Fruit fly (Drosophila melanogaster) whole organism, embryonic: Measurements from ENCODE around the gene SsRbeta.

ENCODE experiments used
- Adf1 ChIP-seq: fragments of 200-800 bp; sonication (Bioruptor generic); IDR thresholded peaks from 2 replicates; pipeline ENCODE4 v1.3.6; 2022; ENCODE audit warnings: missing biosample characterization, missing genetic modification characterization
- Atf-2 ChIP-seq: fragments of 200-800 bp; sonication (Bioruptor generic); optimal IDR thresholded peaks from 2 replicates; lab custom pipeline; 2016; ENCODE audit warnings: missing biosample characterization, missing genetic modification characterization
- Bteb2 ChIP-seq: fragments of 200-800 bp; sonication (Bioruptor generic); optimal IDR thresholded peaks from 2 replicates; lab custom pipeline; 2016; ENCODE audit warnings: missing biosample characterization, missing genetic modification characterization
- CG10543 ChIP-seq: fragments of 200-800 bp; sonication (Bioruptor generic); optimal IDR thresholded peaks from 3 replicates; lab custom pipeline; 2017; ENCODE audit warnings: missing biosample characterization, mild to moderate bottlenecking, missing genetic modification characterization, moderate library complexity
- CG11504 ChIP-seq: fragments of 200-800 bp; sonication (Bioruptor generic); optimal IDR thresholded peaks from 3 replicates; lab custom pipeline; 2019; ENCODE audit warnings: missing biosample characterization, mild to moderate bottlenecking, missing genetic modification characterization, moderate library complexity
- CG11560 ChIP-seq: fragments of 200-800 bp; sonication (Bioruptor generic); IDR thresholded peaks from 3 replicates; pipeline ENCODE4 v1.3.6; 2022; ENCODE audit warnings: missing biosample characterization, missing genetic modification characterization
- CG12391 ChIP-seq: fragments of 200-800 bp; sonication (Bioruptor generic); optimal IDR thresholded peaks from 3 replicates; lab custom pipeline; 2018; ENCODE audit warnings: missing biosample characterization, mild to moderate bottlenecking, missing genetic modification characterization, moderate library complexity
- CG12659 ChIP-seq: fragments of 200-800 bp; sonication (Bioruptor generic); optimal IDR thresholded peaks from 3 replicates; lab custom pipeline; 2017; ENCODE audit warnings: mild to moderate bottlenecking, missing biosample characterization, missing genetic modification reagents, missing genetic modification characterization
- CG12942 ChIP-seq: fragments of 200-800 bp; sonication (Bioruptor generic); optimal IDR thresholded peaks from 3 replicates; lab custom pipeline; 2016; ENCODE audit warnings: missing biosample characterization, missing genetic modification characterization
- CG13424 ChIP-seq: fragments of 200-800 bp; sonication (Bioruptor generic); optimal IDR thresholded peaks from 2 replicates; lab custom pipeline; 2019; ENCODE audit warnings: missing biosample characterization, mild to moderate bottlenecking, missing genetic modification characterization, moderate library complexity
- CG13775 ChIP-seq: fragments of 200-800 bp; sonication (Bioruptor generic); optimal IDR thresholded peaks from 3 replicates; lab custom pipeline; 2017; ENCODE audit warnings: missing biosample characterization, mild to moderate bottlenecking, missing genetic modification characterization
- CG1603 ChIP-seq: fragments of 200-800 bp; sonication (Bioruptor generic); optimal IDR thresholded peaks from 2 replicates; lab custom pipeline; 2019; ENCODE audit warnings: missing biosample characterization, mild to moderate bottlenecking, missing genetic modification characterization, moderate library complexity
- CG16863 ChIP-seq: fragments of 200-800 bp; sonication (Bioruptor generic); optimal IDR thresholded peaks from 3 replicates; lab custom pipeline; 2016; ENCODE audit warnings: missing biosample characterization, missing genetic modification characterization
- CG17361 ChIP-seq: fragments of 200-800 bp; sonication (Bioruptor generic); IDR thresholded peaks from 3 replicates; pipeline ENCODE4 v1.3.6; 2022; ENCODE audit warnings: missing biosample characterization, missing genetic modification characterization
- CG1832 ChIP-seq: fragments of 200-800 bp; sonication (Bioruptor generic); optimal IDR thresholded peaks from 2 replicates; lab custom pipeline; 2017; ENCODE audit warnings: missing biosample characterization, mild to moderate bottlenecking, missing genetic modification characterization, inconsistent platforms
- CG18619 ChIP-seq: fragments of 200-800 bp; sonication (Bioruptor generic); optimal IDR thresholded peaks from 3 replicates; lab custom pipeline; 2017; ENCODE audit warnings: missing biosample characterization, mild to moderate bottlenecking, missing genetic modification characterization
- CG2678 ChIP-seq: fragments of 200-800 bp; sonication (Bioruptor generic); optimal IDR thresholded peaks from 3 replicates; lab custom pipeline; 2019; ENCODE audit warnings: missing biosample characterization, mild to moderate bottlenecking, missing genetic modification characterization, moderate library complexity
- CG31365 ChIP-seq: fragments of 200-800 bp; sonication (Bioruptor generic); optimal IDR thresholded peaks from 2 replicates; lab custom pipeline; 2018; ENCODE audit warnings: missing biosample characterization, mild to moderate bottlenecking, missing genetic modification characterization
- CG3281 ChIP-seq: fragments of 200-800 bp; sonication (Bioruptor generic); optimal IDR thresholded peaks from 3 replicates; lab custom pipeline; 2017; ENCODE audit warnings: missing biosample characterization, mild to moderate bottlenecking, missing genetic modification characterization
- CG4328 ChIP-seq: fragments of 200-800 bp; sonication (Bioruptor generic); optimal IDR thresholded peaks from 3 replicates; lab custom pipeline; 2017; ENCODE audit warnings: missing biosample characterization, missing genetic modification reagents, missing genetic modification characterization
- CG6689 ChIP-seq: fragments of 200-800 bp; sonication (Bioruptor generic); IDR thresholded peaks from 2 replicates; pipeline ENCODE4 v1.3.6; 2022; ENCODE audit warnings: missing biosample characterization, missing genetic modification characterization
- CG7786 ChIP-seq: fragments of 200-800 bp; sonication (Bioruptor generic); optimal IDR thresholded peaks from 2 replicates; lab custom pipeline; 2016; ENCODE audit warnings: missing biosample characterization, missing genetic modification characterization
- CG7839 ChIP-seq: fragments of 200-800 bp; sonication (Bioruptor generic); optimal IDR thresholded peaks from 3 replicates; lab custom pipeline; 2018; ENCODE audit warnings: missing biosample characterization, mild to moderate bottlenecking, missing genetic modification characterization, moderate library complexity
- CG7987 ChIP-seq: fragments of 200-800 bp; sonication (Bioruptor generic); optimal IDR thresholded peaks from 2 replicates; lab custom pipeline; 2018; ENCODE audit warnings: missing biosample characterization, mild to moderate bottlenecking, missing genetic modification characterization, moderate library complexity
- CG8944 ChIP-seq: fragments of 200-800 bp; sonication (Bioruptor generic); optimal IDR thresholded peaks from 3 replicates; lab custom pipeline; 2016; ENCODE audit warnings: missing biosample characterization, missing genetic modification characterization
- CG9437 ChIP-seq: fragments of 200-800 bp; sonication (Bioruptor generic); optimal IDR thresholded peaks from 2 replicates; lab custom pipeline; 2018; ENCODE audit warnings: missing biosample characterization, mild to moderate bottlenecking, missing genetic modification characterization
- CoRest ChIP-seq: fragments of 200-800 bp; sonication (Bioruptor generic); optimal IDR thresholded peaks from 3 replicates; lab custom pipeline; 2018; ENCODE audit warnings: missing biosample characterization, mild to moderate bottlenecking, missing genetic modification characterization, moderate library complexity
- Fer1 ChIP-seq: fragments of 200-800 bp; sonication (Bioruptor generic); optimal IDR thresholded peaks from 2 replicates; lab custom pipeline; 2017; ENCODE audit warnings: missing biosample characterization, mild to moderate bottlenecking, missing genetic modification characterization
- Fer3 ChIP-seq: fragments of 200-800 bp; sonication (Bioruptor generic); optimal IDR thresholded peaks from 2 replicates; lab custom pipeline; 2018; ENCODE audit warnings: missing biosample characterization, mild to moderate bottlenecking, missing genetic modification characterization, moderate library complexity
- Hr39 ChIP-seq: fragments of >200 bp; optimal IDR thresholded peaks from 2 replicates; lab custom pipeline; 2017
- MBD-R2 ChIP-seq: fragments of 200-800 bp; sonication (Bioruptor generic); IDR thresholded peaks from 2 replicates; pipeline ENCODE4 v1.3.6; 2022; ENCODE audit warnings: missing biosample characterization, missing genetic modification characterization
- Side ChIP-seq: fragments of 200-800 bp; sonication (Bioruptor generic); optimal IDR thresholded peaks from 2 replicates; lab custom pipeline; 2016; ENCODE audit warnings: missing biosample characterization, missing genetic modification characterization
- Usf ChIP-seq: fragments of 200-800 bp; sonication (Bioruptor generic); optimal IDR thresholded peaks from 2 replicates; lab custom pipeline; 2017; ENCODE audit warnings: missing genotype, missing biosample characterization, missing genetic modification characterization
- chif ChIP-seq, 2 experiments: fragments of 200-800 bp; sonication (Bioruptor generic); optimal IDR thresholded peaks; 3 replicates each; lab custom pipeline; 2016; ENCODE audit warnings: missing biosample characterization in 2 of 2, missing genetic modification characterization in 2 of 2
- disco-r ChIP-seq: fragments of 200-800 bp; sonication (Bioruptor generic); optimal IDR thresholded peaks from 2 replicates; lab custom pipeline; 2016; ENCODE audit warnings: missing biosample characterization, missing genetic modification characterization
- dysf ChIP-seq: fragments of 200-800 bp; sonication (Bioruptor generic); IDR thresholded peaks from 3 replicates; pipeline ENCODE4 v1.3.6; 2022; ENCODE audit warnings: missing biosample characterization, missing genetic modification characterization
- fd64A ChIP-seq: fragments of 200-800 bp; sonication (Bioruptor generic); optimal IDR thresholded peaks from 3 replicates; lab custom pipeline; 2018; ENCODE audit warnings: missing biosample characterization, mild to moderate bottlenecking, missing genetic modification characterization
- ftz-f1 ChIP-seq: fragments of 200-800 bp; sonication (Bioruptor generic); optimal IDR thresholded peaks from 2 replicates; lab custom pipeline; 2016; ENCODE audit warnings: missing biosample characterization, missing genetic modification characterization
- gem ChIP-seq: fragments of 200-800 bp; sonication (Bioruptor generic); optimal IDR thresholded peaks from 2 replicates; lab custom pipeline; 2019; ENCODE audit warnings: missing biosample characterization, mild to moderate bottlenecking, missing genetic modification characterization, moderate library complexity
- her ChIP-seq: fragments of 200-800 bp; sonication (Bioruptor generic); optimal IDR thresholded peaks from 2 replicates; lab custom pipeline; 2016; ENCODE audit warnings: missing biosample characterization, missing genetic modification characterization
- lilli ChIP-seq: fragments of 200-800 bp; sonication (Bioruptor generic); optimal IDR thresholded peaks from 3 replicates; lab custom pipeline; 2016; ENCODE audit warnings: missing biosample characterization, missing genetic modification characterization
- nmo ChIP-seq: fragments of 200-800 bp; sonication (Bioruptor generic); optimal IDR thresholded peaks from 2 replicates; lab custom pipeline; 2018; ENCODE audit warnings: missing biosample characterization, mild to moderate bottlenecking, missing genetic modification characterization, moderate library complexity
- pan ChIP-seq, 4 experiments: fragments of >200 bp in 3 of 4; fragments of 200-800 bp in 1 of 4; sonication (Bioruptor generic) in 1 of 4; optimal IDR thresholded peaks in 3 of 4; IDR thresholded peaks in 1 of 4; 2 replicates each; pipeline versions ENCODE4 v1.3.6 to Lab custom; 2017 to 2022; ENCODE audit warnings: missing biosample characterization in 2 of 4, missing genetic modification characterization in 2 of 4, mixed read lengths in 1 of 4
- prd ChIP-seq, 3 experiments: fragments of >200 bp in 2 of 3; fragments of 200-800 bp in 1 of 3; sonication (Bioruptor generic) in 1 of 3; optimal IDR thresholded peaks in 2 of 3; IDR thresholded peaks in 1 of 3; 2 replicates in 2 of 3; 3 replicates in 1 of 3; pipeline versions ENCODE4 v1.3.6 to Lab custom; 2017 to 2022; ENCODE audit warnings: missing biosample characterization in 1 of 3, missing genetic modification characterization in 1 of 3
- run ChIP-seq: fragments of 200-800 bp; sonication (Bioruptor generic); optimal IDR thresholded peaks from 3 replicates; lab custom pipeline; 2018; ENCODE audit warnings: missing biosample characterization, mild to moderate bottlenecking, missing genetic modification characterization
- seq ChIP-seq: fragments of 200-800 bp; sonication (Bioruptor generic); IDR thresholded peaks from 2 replicates; pipeline ENCODE4 v1.3.6; 2022; ENCODE audit warnings: missing biosample characterization, missing genetic modification characterization
- tin ChIP-seq: fragments of 200-800 bp; sonication (Bioruptor generic); optimal IDR thresholded peaks from 3 replicates; lab custom pipeline; 2016; ENCODE audit warnings: missing biosample characterization, missing genetic modification characterization

The SsRbeta gene

DNA sequence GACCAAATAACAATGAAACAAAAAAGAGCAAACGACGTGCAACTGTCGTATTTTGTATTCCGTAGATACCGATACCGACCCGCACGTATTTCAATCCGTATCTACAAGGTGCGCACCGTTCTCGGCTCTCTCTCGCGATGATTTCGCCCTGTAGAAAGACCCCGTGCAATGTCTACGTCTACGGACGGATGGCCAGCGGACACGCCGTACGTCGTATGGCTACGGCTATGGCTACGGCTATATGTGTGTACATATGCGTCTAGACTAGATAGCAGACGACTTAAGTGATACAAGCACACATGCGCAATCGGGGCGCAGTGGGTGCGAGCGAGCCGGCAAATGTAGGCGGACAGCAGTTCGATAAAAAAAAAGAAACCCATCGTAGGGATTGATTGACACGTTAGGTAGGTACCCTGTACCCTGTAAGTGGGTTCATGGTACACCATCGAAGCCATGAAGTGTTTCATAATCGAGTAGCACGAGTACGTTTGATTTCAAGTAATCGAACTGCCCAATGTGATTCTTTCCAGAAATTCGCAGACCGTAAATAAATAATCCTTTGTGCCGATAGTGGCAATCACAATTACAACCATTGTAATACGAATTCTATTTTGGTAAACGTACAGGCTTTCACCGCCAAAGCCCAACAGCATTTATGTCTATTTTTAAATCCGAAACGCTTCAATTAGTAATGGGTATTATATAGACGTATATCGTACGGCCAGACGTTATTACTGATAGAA lies 20.2 kb downstream of the SsRbeta start (continued):
- TF ChIP-seq CG7987 (peak; percentile 11), CG1832 (peak; percentile 36), CG6689 (0 out of 2 replicates have a peak, but pooled peaks have one; percentile 25), CG7786 (peak; percentile 42), CG12391 (tag; lab: Kevin White, UChicago) (peak; percentile 38), CG2678 (tag; lab: Kevin White, UChicago) (peak; percentile 47), CG3281 (peak; percentile 8), Fer3 (tag; lab: Kevin White, UChicago) (peak; percentile 17), CG9437 (peak; percentile 53), Side (GFP tag; lab: Kevin White, UChicago) (peak; percentile 23), fd64A (GFP tag; lab: Kevin White, UChicago) (no peak), CG11560 (tag; lab: Robert Waterston, UW) (peak; percentile 34; the same call in 1 of the 3 replicates), CG31365 (tag; lab: Kevin White, UChicago) (no peak), CG16863 (peak; percentile 24), CG17361 (no peak), gem (tag; lab: Kevin White, UChicago) (peak; percentile 57), lilli (GFP tag; lab: Kevin White, UChicago) (peak; percentile 33), CG13424 (tag; lab: Kevin White, UChicago) (peak; percentile 24), CG18619 (GFP tag; lab: Kevin White, UChicago) (peak; percentile 41), CG4328 (GFP tag; lab: Kevin White, UChicago) (peak; percentile 27), CoRest (tag; lab: Kevin White, UChicago) (peak; percentile 30), CG10543 (GFP tag; lab: Kevin White, UChicago) (peak; percentile 39), CG1603 (peak; percentile 15), CG11504 (tag; lab: Kevin White, UChicago) (peak; percentile 44), ftz-f1 (peak; percentile 30), run (tag; lab: Kevin White, UChicago) (no peak), pan (optimal IDR thresholded peaks at IDR 0.05; lab: Kevin White, UChicago) (no peak), pan (GFP tag; optimal IDR thresholded peaks at IDR 0.05 in 1 of 2, IDR thresholded peaks at IDR 0.05 in 1 of 2) (peak in 1 of 2 experiments; percentile 26), CG12659 (GFP tag; lab: Kevin White, UChicago) (peak; percentile 15), her (GFP tag; lab: Kevin White, UChicago) (peak; percentile 25), Adf1 (GFP tag; lab: Robert Waterston, UW) (peak; percentile 5; the same call in 1 of the 2 replicates), nmo (GFP tag; lab: Kevin White, UChicago) (peak; percentile 33), CG12942 (GFP tag; lab: Kevin White, UChicago) (no peak), Atf-2 (GFP tag; lab: Kevin White, UChicago) (peak; percentile 22), seq (GFP tag; lab: Robert Waterston, UW) (0 out of 2 replicates have a peak, but pooled peaks have one; percentile 26), CG8944 (GFP tag; lab: Kevin White, UChicago) (peak; percentile 32), dysf (GFP tag; lab: Robert Waterston, UW) (peak; percentile 52; the same call in 2 of the 3 replicates), MBD-R2 (0 out of 2 replicates have a peak, but pooled peaks have one; percentile 8), Hr39 (lab: Kevin White, UChicago) (no peak), CG13775 (peak; percentile 46), prd (optimal IDR thresholded peaks at IDR 0.05; lab: Kevin White, UChicago) (no peak), prd (GFP tag; IDR thresholded peaks at IDR 0.05; lab: Robert Waterston, UW) (peak; percentile 24; the same call in 1 of the 3 replicates), chif (GFP tag; optimal IDR thresholded peaks at IDR 0.05; lab: Kevin White, UChicago) (peak; percentile 20 to 29), disco-r (GFP tag; lab: Kevin White, UChicago) (peak; percentile 10), Fer1 (GFP tag; lab: Kevin White, UChicago) (peak; percentile 20), Bteb2 (GFP tag; lab: Kevin White, UChicago) (peak; percentile 16), Usf (GFP tag; lab: Kevin White, UChicago) (no peak), CG7839 (tag; lab: Kevin White, UChicago) (peak; percentile 70), tin (GFP tag; lab: Kevin White, UChicago) (no peak)
